Worm (Caenorhabditis elegans): ENCODE measurements around the gene spe-42.

Gene spe-42

DNA sequence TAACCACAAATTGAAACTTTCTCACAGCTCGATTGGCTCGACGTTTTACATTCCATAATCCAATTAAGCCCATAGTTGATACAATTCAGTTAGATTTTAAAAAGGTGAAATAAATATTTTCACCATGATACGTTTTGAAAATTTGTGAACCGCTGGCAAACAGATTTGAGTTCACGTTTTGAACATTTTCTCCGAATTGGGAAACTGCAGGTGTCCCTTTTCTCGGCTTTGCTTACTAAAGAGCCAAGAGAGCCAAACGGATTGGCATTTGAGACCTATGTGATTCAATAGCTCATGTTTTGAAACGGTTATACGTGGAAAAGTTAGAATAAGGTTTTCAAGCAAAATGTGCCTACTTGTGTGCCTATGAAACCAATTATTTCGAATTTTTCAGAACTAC, at the start of gene spe-42:
Gene spe-42 (minus strand): TSS at position 101 of the 400 bp plus-strand sequence.
- TF ChIP-seq mes-2 (tag; optimal IDR thresholded peaks at IDR 0.05; ENCODE audit: poor library complexity, severe bottlenecking) = no peak
- no peak for TF ChIP-seq egl-43 (GFP tag; IDR thresholded peaks at IDR 0.05)
- no peak for TF ChIP-seq attf-4 (tag; optimal IDR thresholded peaks at IDR 0.05)
- no peak for TF ChIP-seq aha-1 (tag)
- no peak for TF ChIP-seq daf-12 (tag; optimal IDR thresholded peaks at IDR 0.05)
- no peak for TF ChIP-seq spr-1 (tag; optimal IDR thresholded peaks at IDR 0.05)
- TF ChIP-seq sdz-12 (GFP tag; optimal IDR thresholded peaks at IDR 0.05) = no peak
- no peak for TF ChIP-seq ZK546.5 (tag; optimal IDR thresholded peaks at IDR 0.05)
- TF ChIP-seq aly-2 (tag; optimal IDR thresholded peaks at IDR 0.05) = no peak
- no peak for TF ChIP-seq madf-5 (GFP tag; IDR thresholded peaks at IDR 0.05)
- TF ChIP-seq ama-1 (optimal IDR thresholded peaks at IDR 0.05) = no peak

DNA sequence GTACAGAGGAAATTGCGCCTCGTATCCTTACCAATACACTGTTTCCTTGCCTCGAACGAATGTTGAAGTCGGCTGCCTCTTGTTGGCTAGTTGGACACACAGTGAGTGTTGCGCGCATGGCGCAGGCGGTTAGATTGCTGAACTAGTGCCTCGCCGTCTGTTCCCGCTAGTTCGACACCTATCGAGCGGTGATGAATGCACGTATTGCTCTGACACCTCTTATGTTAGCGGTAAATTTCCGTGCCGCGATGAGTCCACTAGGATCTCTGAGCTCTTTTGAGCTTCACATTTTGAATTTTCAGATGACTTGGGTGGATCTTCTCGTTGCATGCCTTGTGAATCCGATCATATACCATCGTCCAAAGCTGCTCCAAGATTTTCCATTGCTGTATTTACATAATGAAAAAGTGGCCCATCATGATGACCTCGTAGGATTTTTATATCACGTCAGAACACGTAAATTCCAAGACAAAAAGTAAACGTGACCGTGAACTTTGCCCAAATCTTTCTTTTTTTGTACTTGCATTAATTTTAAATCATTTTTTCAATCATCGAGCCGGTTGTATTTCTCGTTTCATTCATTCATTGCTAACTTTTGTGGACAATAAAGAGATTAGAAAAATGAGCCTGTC, 46.1 kb upstream of the spe-42 start, which contains the start of gene F55A11.11:
Gene F55A11.11 (plus strand): TSS at position 341 of the 632 bp plus-strand sequence.
- TF ChIP-seq F44E2.7 (GFP tag; IDR thresholded peaks at IDR 0.05) = peak; percentile 98
- TF ChIP-seq lin-39 (tag; optimal IDR thresholded peaks at IDR 0.05) = no peak
- TF ChIP-seq aha-1 (tag) = peak; percentile 99
- peak; percentile 83 for TF ChIP-seq lir-3 (tag; optimal IDR thresholded peaks at IDR 0.05)
- peak; percentile 91 for TF ChIP-seq spr-1 (tag; optimal IDR thresholded peaks at IDR 0.05)
- peak; percentile 60 for TF ChIP-seq nhr-25 (tag; optimal IDR thresholded peaks at IDR 0.05; ENCODE audit: borderline replicate concordance, insufficient read depth)
- TF ChIP-seq ceh-62 (tag; optimal IDR thresholded peaks at IDR 0.05) = no peak
- peak; percentile 14 for TF ChIP-seq jun-1 (tag; optimal IDR thresholded peaks at IDR 0.05)
- TF ChIP-seq ZK546.5 (tag; optimal IDR thresholded peaks at IDR 0.05) = no peak
- TF ChIP-seq hmg-1.1 (GFP tag; IDR thresholded peaks at IDR 0.05) = peak; percentile 92
- no peak for TF ChIP-seq snpc-4 (tag; optimal IDR thresholded peaks at IDR 0.05)
- peak; percentile 56 for TF ChIP-seq ceh-32 (tag; optimal IDR thresholded peaks at IDR 0.05; ENCODE audit: poor library complexity)
- TF ChIP-seq ceh-20 (GFP tag; IDR thresholded peaks at IDR 0.05) = peak; percentile 90
- TF ChIP-seq F26F4.8 (GFP tag; conservative IDR thresholded peaks at IDR 0.05) = peak; percentile 98
- peak; percentile 82 for TF ChIP-seq Y75B8A.6 (GFP tag; IDR thresholded peaks at IDR 0.05)
- TF ChIP-seq mxl-2 (GFP tag; conservative IDR thresholded peaks at IDR 0.05) = peak; percentile 80
- TF ChIP-seq lin-1 (GFP tag; IDR thresholded peaks at IDR 0.05) = peak; percentile 95
- TF ChIP-seq gei-8 (GFP tag; optimal IDR thresholded peaks at IDR 0.05) = peak; percentile 95
- peak; percentile 83 for TF ChIP-seq mep-1 (tag; optimal IDR thresholded peaks at IDR 0.05)
- peak; percentile 98; the same call in 1 of the 2 replicates for TF ChIP-seq dmd-8 (GFP tag; IDR thresholded peaks at IDR 0.05)
- peak; percentile 99 for TF ChIP-seq egl-43 (GFP tag; IDR thresholded peaks at IDR 0.05)
- TF ChIP-seq lin-38 (GFP tag; IDR thresholded peaks at IDR 0.05) = peak; percentile 87
- TF ChIP-seq dmd-6 (GFP tag; IDR thresholded peaks at IDR 0.05) = peak; percentile 75
- peak; percentile 12 for TF ChIP-seq nhr-77 (tag; optimal IDR thresholded peaks at IDR 0.05)
- TF ChIP-seq nhr-10 (tag; optimal IDR thresholded peaks at IDR 0.05) = no peak
- TF ChIP-seq egl-27 (tag; optimal IDR thresholded peaks at IDR 0.05) = no peak
- TF ChIP-seq daf-16 (GFP tag; optimal IDR thresholded peaks at IDR 0.05) = peak; percentile 77 to 97
- TF ChIP-seq daf-16 (tag; optimal IDR thresholded peaks at IDR 0.05) = peak; percentile 71
- TF ChIP-seq nhr-6 (tag; optimal IDR thresholded peaks at IDR 0.05) = peak; percentile 22
- peak; percentile 87 for TF ChIP-seq ztf-7 (tag; optimal IDR thresholded peaks at IDR 0.05)
- TF ChIP-seq dpl-1 (GFP tag; optimal IDR thresholded peaks at IDR 0.05) = peak; percentile 53
- peak; percentile 93 for TF ChIP-seq Y5F2A.4 (GFP tag; optimal IDR thresholded peaks at IDR 0.05)
- no peak for TF ChIP-seq ceh-28 (tag; optimal IDR thresholded peaks at IDR 0.05)
- TF ChIP-seq ceh-44 (GFP tag; IDR thresholded peaks at IDR 0.05) = peak; percentile 92
- TF ChIP-seq nhr-111 (GFP tag; optimal IDR thresholded peaks at IDR 0.05) = peak; percentile 90
- peak; percentile 80 for TF ChIP-seq mes-2 (tag; optimal IDR thresholded peaks at IDR 0.05; ENCODE audit: poor library complexity, severe bottlenecking)
- peak; percentile 91 for TF ChIP-seq nhr-42 (GFP tag; IDR thresholded peaks at IDR 0.05)
- peak; percentile 91 for TF ChIP-seq saeg-2 (GFP tag; IDR thresholded peaks at IDR 0.05)
- no peak for TF ChIP-seq lin-15B (tag; optimal IDR thresholded peaks at IDR 0.05)
- peak; percentile 90 to 91 for TF ChIP-seq madf-5 (GFP tag; IDR thresholded peaks at IDR 0.05)
- TF ChIP-seq fkh-10 (GFP tag; optimal IDR thresholded peaks at IDR 0.05) = no peak
- TF ChIP-seq zfp-3 (GFP tag; conservative IDR thresholded peaks at IDR 0.05) = peak; percentile 86
- peak; percentile 88 for TF ChIP-seq mdt-29 (GFP tag; IDR thresholded peaks at IDR 0.05)
- TF ChIP-seq pqm-1 (tag; optimal IDR thresholded peaks at IDR 0.05) = no peak
